Worm (Caenorhabditis elegans): ENCODE measurements around the gene srh-264.

ce11 chrV:15383739-15384138 lies 30.2 kb upstream of the srh-264 start, which contains the start of gene str-88:
- TF ChIP-seq him-1 (tag; optimal IDR thresholded peaks at IDR 0.05) (no peak), dao-5 (tag; optimal IDR thresholded peaks at IDR 0.05) (no peak), W03F9.2 (tag; optimal IDR thresholded peaks at IDR 0.05) (no peak)
